Fruit fly (Drosophila melanogaster) whole organism, pupa: ENCODE data around the gene CG1812.

Experiments
- CG12605 ChIP-seq: fragments of 200-800 bp; sonication (Bioruptor generic); IDR thresholded peaks from 2 replicates; pipeline ENCODE4 v1.3.6; 2022; ENCODE audit warnings: missing biosample characterization, missing genetic modification characterization
- CG13204 ChIP-seq: fragments of 200-800 bp; sonication (Bioruptor generic); optimal IDR thresholded peaks from 2 replicates; lab custom pipeline; 2018; ENCODE audit warnings: missing biosample characterization, mild to moderate bottlenecking, missing genetic modification characterization, moderate library complexity
- CG14655 ChIP-seq: fragments of 200-800 bp; sonication (Bioruptor generic); optimal IDR thresholded peaks from 3 replicates; lab custom pipeline; 2017; ENCODE audit warnings: mild to moderate bottlenecking, missing biosample characterization, missing genetic modification reagents, missing genetic modification characterization
- CG15710 ChIP-seq: fragments of 200-800 bp; sonication (Bioruptor generic); optimal IDR thresholded peaks from 2 replicates; lab custom pipeline; 2018; ENCODE audit warnings: missing biosample characterization, mild to moderate bottlenecking, missing genetic modification characterization, moderate library complexity
- CG34367 ChIP-seq: fragments of 200-800 bp; sonication (Bioruptor generic); optimal IDR thresholded peaks from 2 replicates; lab custom pipeline; 2018; ENCODE audit warnings: missing biosample characterization, mild to moderate bottlenecking, missing genetic modification characterization
- CG4496 ChIP-seq: fragments of 200-800 bp; sonication (Bioruptor generic); IDR thresholded peaks from 3 replicates; pipeline ENCODE4 v1.3.6; 2022; ENCODE audit warnings: missing biosample characterization, missing genetic modification characterization
- CG8301 ChIP-seq: fragments of 200-800 bp; sonication (Bioruptor generic); optimal IDR thresholded peaks from 2 replicates; lab custom pipeline; 2018; ENCODE audit warnings: missing biosample characterization, mild to moderate bottlenecking, missing genetic modification characterization
- CG9948 ChIP-seq: fragments of 200-800 bp; sonication (Bioruptor generic); optimal IDR thresholded peaks from 2 replicates; lab custom pipeline; 2018; ENCODE audit warnings: missing biosample characterization, mild to moderate bottlenecking, missing genetic modification characterization, moderate library complexity
- D1 ChIP-seq: fragments of 200-800 bp; sonication (Bioruptor generic); optimal IDR thresholded peaks from 2 replicates; lab custom pipeline; 2018; ENCODE audit warnings: missing biosample characterization, mild to moderate bottlenecking, missing genetic modification characterization, moderate library complexity
- EcR ChIP-seq: fragments of 200-800 bp; sonication (Bioruptor generic); optimal IDR thresholded peaks from 3 replicates; lab custom pipeline; 2019; ENCODE audit warnings: missing biosample characterization, missing genetic modification characterization, mild to moderate bottlenecking, moderate library complexity, missing genetic modification reagents
- Pif1A ChIP-seq: fragments of 200-800 bp; sonication (Bioruptor generic); optimal IDR thresholded peaks from 3 replicates; lab custom pipeline; 2016; ENCODE audit warnings: missing biosample characterization, missing genetic modification characterization
- gl ChIP-seq: fragments of 200-800 bp; sonication (Bioruptor generic); optimal IDR thresholded peaks from 2 replicates; lab custom pipeline; 2018; ENCODE audit warnings: missing biosample characterization, mild to moderate bottlenecking, missing genetic modification characterization
- rn ChIP-seq: fragments of 200-800 bp; sonication (Bioruptor generic); IDR thresholded peaks from 2 replicates; pipeline ENCODE4 v1.3.6; 2022; ENCODE audit warnings: missing biosample characterization, missing genetic modification characterization

dm6 chrX:20503504-20503829 lies 7.9 kb upstream of the CG1812 start:
- TF ChIP-seq CG15710 (no peak), CG4496 (GFP tag; lab: Robert Waterston, UW) (no peak), EcR (GFP tag; lab: Kevin White, UChicago) (no peak), D1 (no peak), CG14655 (GFP tag; lab: Kevin White, UChicago) (peak; percentile 11), gl (tag; lab: Kevin White, UChicago) (no peak), CG13204 (GFP tag; lab: Kevin White, UChicago) (peak; percentile 4), CG9948 (no peak), CG12605 (GFP tag; lab: Robert Waterston, UW) (no peak), CG8301 (tag; lab: Kevin White, UChicago) (no peak), rn (GFP tag; lab: Robert Waterston, UW) (no peak), Pif1A (GFP tag; lab: Kevin White, UChicago) (no peak), CG34367 (no peak)
